Fruit fly (Drosophila melanogaster): Measurements from ENCODE around the gene CG6013.
A peak's percentile ranks its signal among the peaks of the same experiment; 100 is the strongest.

CG6013 gene

dm6 chr3R:19031210-19031609, at the start of gene CG6013, which contains the start of gene Prp18 (continued):
- TF ChIP-seq CG7556 (GFP tag; optimal IDR thresholded peaks at IDR 0.05) (peak; percentile 52), nerfin-1 (tag; optimal IDR thresholded peaks at IDR 0.05) (peak; percentile 66), Dbx (GFP tag; IDR thresholded peaks at IDR 0.05) (0 out of 3 replicates have a peak, but pooled peaks have one; percentile 22), btn (GFP tag; optimal IDR thresholded peaks at IDR 0.05) (no peak), tll (GFP tag; optimal IDR thresholded peaks at IDR 0.05) (peak in 1 of 2 experiments; percentile 22), CG9215 (GFP tag; IDR thresholded peaks at IDR 0.05) (peak; percentile 36; the same call in 1 of the 2 replicates), Hr51 (GFP tag; optimal IDR thresholded peaks at IDR 0.05) (peak in 1 of 2 experiments; percentile 68), CG18262 (tag; optimal IDR thresholded peaks at IDR 0.05) (peak; percentile 77), CG17361 (GFP tag; IDR thresholded peaks at IDR 0.05) (peak; percentile 85), maf-S (GFP tag; optimal IDR thresholded peaks at IDR 0.05) (no peak), CG12299 (tag; optimal IDR thresholded peaks at IDR 0.05) (peak; percentile 53), CG17829 (tag; optimal IDR thresholded peaks at IDR 0.05) (peak; percentile 78), PHDP (tag; optimal IDR thresholded peaks at IDR 0.05) (peak; percentile 78), CoRest (tag; optimal IDR thresholded peaks at IDR 0.05) (peak; percentile 79), psq (GFP tag; optimal IDR thresholded peaks at IDR 0.05) (peak; percentile 0), CG15601 (tag; optimal IDR thresholded peaks at IDR 0.05) (peak; percentile 75), CG9932 (GFP tag; IDR thresholded peaks at IDR 0.05) (peak; percentile 67), stwl (tag; optimal IDR thresholded peaks at IDR 0.05) (peak; percentile 82)

dm6 chr3R:18983614-18984185, 47.6 kb upstream of the CG6013 start, which contains the start of the genes snRNP-U1-C and gukh:
snRNP-U1-C (minus strand) TSS chr3R:18983650.
gukh (plus strand) TSS chr3R:18984025.
- TF ChIP-seq CG14667 (GFP tag; IDR thresholded peaks at IDR 0.05) (peak; percentile 67), org-1 (GFP tag; optimal IDR thresholded peaks at IDR 0.05) (peak; percentile 42), ATbp (GFP tag; optimal IDR thresholded peaks at IDR 0.05) (peak; percentile 39), bcd (GFP tag; optimal IDR thresholded peaks at IDR 0.05) (peak; percentile 77), CG17186 (GFP tag; optimal IDR thresholded peaks at IDR 0.05) (peak; percentile 9), ind (GFP tag; optimal IDR thresholded peaks at IDR 0.05) (peak; percentile 79), ab (GFP tag; optimal IDR thresholded peaks at IDR 0.05) (no peak), MTF-1 (GFP tag; optimal IDR thresholded peaks at IDR 0.05; ENCODE audit: borderline replicate concordance) (no peak), CG16813 (GFP tag; IDR thresholded peaks at IDR 0.05; ENCODE audit: partially characterized antibody) (peak; percentile 69; the same call in 2 of the 3 replicates), CG6689 (GFP tag; IDR thresholded peaks at IDR 0.05) (peak; percentile 72), Hr51 (GFP tag; optimal IDR thresholded peaks at IDR 0.05) (peak; percentile 31 to 86), Sry-δ (GFP tag; optimal IDR thresholded peaks at IDR 0.05) (peak; percentile 35), CG17612 (GFP tag; IDR thresholded peaks at IDR 0.05) (peak; percentile 54), CG11560 (tag; IDR thresholded peaks at IDR 0.05) (peak; percentile 68; the same call in 2 of the 3 replicates), Nf-YA (GFP tag; IDR thresholded peaks at IDR 0.05) (peak; percentile 21; the same call in 1 of the 2 replicates), wdn (GFP tag; IDR thresholded peaks at IDR 0.05) (peak; percentile 85), Nf-YB (GFP tag; optimal IDR thresholded peaks at IDR 0.05) (peak; percentile 60), CG8765 (GFP tag; IDR thresholded peaks at IDR 0.05) (peak; percentile 40), CG12155 (GFP tag; optimal IDR thresholded peaks at IDR 0.05) (peak; percentile 87), Eip74EF (GFP tag; optimal IDR thresholded peaks at IDR 0.05) (peak in 1 of 2 experiments; percentile 46), lab (GFP tag; optimal IDR thresholded peaks at IDR 0.05) (peak; percentile 88), CG32532 (GFP tag; IDR thresholded peaks at IDR 0.05) (peak; percentile 94), CG13775 (GFP tag; optimal IDR thresholded peaks at IDR 0.05) (peak; percentile 84), CG18599 (GFP tag; optimal IDR thresholded peaks at IDR 0.05) (peak; percentile 85), CG31365 (tag; optimal IDR thresholded peaks at IDR 0.05) (peak; percentile 18), tgo (GFP tag; IDR thresholded peaks at IDR 0.05) (peak; percentile 85; the same call in 2 of the 3 replicates), Elba2 (GFP tag; optimal IDR thresholded peaks at IDR 0.05) (peak; percentile 22), HHEX (GFP tag; optimal IDR thresholded peaks at IDR 0.05) (peak; percentile 25), bowl (GFP tag; IDR thresholded peaks at IDR 0.05) (peak; percentile 49; the same call in 1 of the 2 replicates), Fer2 (tag; optimal IDR thresholded peaks at IDR 0.05) (peak; percentile 65), CG7963 (GFP tag; IDR thresholded peaks at IDR 0.05; ENCODE audit: partially characterized antibody) (no peak)

Measured in whole organism, embryonic.